Worm (Caenorhabditis elegans): ENCODE results near the gene nspc-17.

- no peak for TF ChIP-seq sptf-1 (tag; optimal IDR thresholded peaks at IDR 0.05)
- no peak for TF ChIP-seq nhr-12 (tag; optimal IDR thresholded peaks at IDR 0.05)
- TF ChIP-seq lsy-2 (tag; optimal IDR thresholded peaks at IDR 0.05), result no peak
- TF ChIP-seq blmp-1 (tag; optimal IDR thresholded peaks at IDR 0.05), result no peak
- no peak for TF ChIP-seq nhr-237 (tag; optimal IDR thresholded peaks at IDR 0.05)
- no peak for TF ChIP-seq elt-3 (tag; optimal IDR thresholded peaks at IDR 0.05)
- TF ChIP-seq unc-39 (tag; optimal IDR thresholded peaks at IDR 0.05), result no peak
- no peak for TF ChIP-seq pha-4 (tag; optimal IDR thresholded peaks at IDR 0.05)
- TF ChIP-seq unc-62 (GFP tag; optimal IDR thresholded peaks at IDR 0.05), result no peak
- no peak for TF ChIP-seq mep-1 (tag; optimal IDR thresholded peaks at IDR 0.05)
- no peak for TF ChIP-seq ces-1 (GFP tag; optimal IDR thresholded peaks at IDR 0.05)
- peak; percentile 49 for TF ChIP-seq hlh-1 (tag; optimal IDR thresholded peaks at IDR 0.05)
- no peak for TF ChIP-seq lin-32 (GFP tag; optimal IDR thresholded peaks at IDR 0.05)
- TF ChIP-seq nhr-28 (tag; optimal IDR thresholded peaks at IDR 0.05), result no peak
These were observed 28.4 kb downstream of the nspc-17 start for ce11 chrX:14496545-14496944.

All from whole organism, mixed stage, embryonic.